Worm (Caenorhabditis elegans) whole organism, L3 larva: ENCODE results near the gene C16C8.17.

Experiments
- ceh-16 ChIP-seq: sonication (generic microtip); optimal IDR thresholded peaks from 2 replicates; lab custom pipeline; 2017; ENCODE audit warnings: missing biosample characterization, missing genetic modification characterization
- elt-3 ChIP-seq, 3 experiments: fragments of 150-350 bp in 1 of 3; sonication (generic microtip) in 2 of 3; optimal IDR thresholded peaks; 2 replicates in 2 of 3; 4 replicates in 1 of 3; lab custom pipeline; 2014 to 2017; ENCODE audit warnings: missing biosample characterization in 3 of 3, missing genetic modification characterization in 3 of 3
- fkh-10 ChIP-seq: sonication (generic microtip); optimal IDR thresholded peaks from 2 replicates; lab custom pipeline; 2017; ENCODE audit warnings: missing biosample characterization, missing genetic modification reagents, missing genetic modification characterization
- jun-1 ChIP-seq: fragments of 150-350 bp; optimal IDR thresholded peaks from 2 replicates; lab custom pipeline; 2014; ENCODE audit warnings: missing biosample characterization, missing genetic modification reagents, missing genetic modification characterization
- lin-39 ChIP-seq: fragments of 150-350 bp; optimal IDR thresholded peaks from 2 replicates; lab custom pipeline; 2018; ENCODE audit warnings: missing biosample characterization, missing genetic modification reagents, missing genetic modification characterization
- mdl-1 ChIP-seq: fragments of 150-350 bp; optimal IDR thresholded peaks from 2 replicates; lab custom pipeline; 2014; ENCODE audit warnings: missing biosample characterization, missing genetic modification characterization
- nhr-28 ChIP-seq: fragments of 150-350 bp; optimal IDR thresholded peaks from 2 replicates; lab custom pipeline; 2014; ENCODE audit warnings: missing biosample characterization, missing genetic modification characterization
- nhr-76 ChIP-seq: fragments of 150-350 bp; sonication (generic microtip); optimal IDR thresholded peaks from 5 replicates; lab custom pipeline; 2014; ENCODE audit warnings: missing biosample characterization, missing genetic modification characterization
- nhr-77 ChIP-seq: fragments of 150-350 bp; optimal IDR thresholded peaks from 2 replicates; lab custom pipeline; 2014; ENCODE audit warnings: missing biosample characterization, missing genetic modification characterization
- pha-4 ChIP-seq: fragments of 150-350 bp; optimal IDR thresholded peaks from 2 replicates; lab custom pipeline; 2014; ENCODE audit warnings: missing biosample characterization, missing genetic modification reagents, missing genetic modification characterization
- pqm-1 ChIP-seq: fragments of 150-350 bp; optimal IDR thresholded peaks from 2 replicates; lab custom pipeline; 2017; ENCODE audit warnings: missing biosample characterization, missing genetic modification characterization, inconsistent platforms
- skn-1 ChIP-seq: fragments of 150-350 bp; optimal IDR thresholded peaks from 2 replicates; lab custom pipeline; 2014; ENCODE audit warnings: missing biosample characterization, missing genetic modification characterization
- unc-39 ChIP-seq: sonication (generic microtip); optimal IDR thresholded peaks from 4 replicates; lab custom pipeline; 2017; ENCODE audit warnings: missing biosample characterization, missing genetic modification characterization
- unc-62 ChIP-seq: fragments of 150-350 bp; sonication (generic microtip); optimal IDR thresholded peaks from 4 replicates; lab custom pipeline; 2014; ENCODE audit warnings: missing biosample characterization, missing genetic modification reagents, missing genetic modification characterization

DNA sequence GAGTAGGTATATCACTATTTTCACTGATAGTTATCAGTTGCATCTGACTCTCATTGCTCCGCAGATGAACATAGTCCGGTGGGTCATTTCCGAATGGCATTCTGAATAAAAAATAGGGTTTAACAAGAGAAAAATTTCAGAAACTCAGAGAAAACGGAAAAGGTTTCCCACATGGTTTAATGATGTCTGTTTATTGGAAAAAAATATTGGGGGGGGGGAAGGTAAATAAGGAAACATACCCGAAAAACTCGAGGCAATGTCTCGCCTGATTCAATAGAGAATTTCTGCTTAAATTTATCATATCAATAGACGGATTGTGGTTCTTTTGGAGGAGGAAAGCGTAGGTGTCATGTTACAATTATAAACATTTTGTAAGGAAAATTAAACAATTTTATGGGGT lies 15.2 kb upstream of the C16C8.17 start, which contains the start of gene nep-11:
- no peak for TF ChIP-seq pqm-1
- TF ChIP-seq nhr-76 (tag; lab: Kevin White, UChicago), result no peak
- no peak for TF ChIP-seq ceh-16 (tag; lab: Kevin White, UChicago)
- no peak for TF ChIP-seq skn-1
- TF ChIP-seq nhr-28 (tag; lab: Kevin White, UChicago), result no peak
- no peak for TF ChIP-seq fkh-10
- no peak for TF ChIP-seq unc-39 (tag; lab: Kevin White, UChicago)
- no peak for TF ChIP-seq jun-1 (tag; lab: Kevin White, UChicago)
- no peak for TF ChIP-seq pha-4 (tag; lab: Kevin White, UChicago)
- TF ChIP-seq mdl-1 (tag; lab: Kevin White, UChicago), result no peak
- no peak for TF ChIP-seq lin-39 (tag; lab: Kevin White, UChicago)
- TF ChIP-seq nhr-77 (tag; lab: Kevin White, UChicago), result no peak
- TF ChIP-seq unc-62 (GFP tag; lab: Kevin White, UChicago), result no peak
- no peak for TF ChIP-seq elt-3 (tag; optimal IDR thresholded peaks at IDR 0.05; lab: Kevin White, UChicago)
